Fruit fly (Drosophila melanogaster): ENCODE results near the gene CG14110.

Gene CG14110

DNA sequence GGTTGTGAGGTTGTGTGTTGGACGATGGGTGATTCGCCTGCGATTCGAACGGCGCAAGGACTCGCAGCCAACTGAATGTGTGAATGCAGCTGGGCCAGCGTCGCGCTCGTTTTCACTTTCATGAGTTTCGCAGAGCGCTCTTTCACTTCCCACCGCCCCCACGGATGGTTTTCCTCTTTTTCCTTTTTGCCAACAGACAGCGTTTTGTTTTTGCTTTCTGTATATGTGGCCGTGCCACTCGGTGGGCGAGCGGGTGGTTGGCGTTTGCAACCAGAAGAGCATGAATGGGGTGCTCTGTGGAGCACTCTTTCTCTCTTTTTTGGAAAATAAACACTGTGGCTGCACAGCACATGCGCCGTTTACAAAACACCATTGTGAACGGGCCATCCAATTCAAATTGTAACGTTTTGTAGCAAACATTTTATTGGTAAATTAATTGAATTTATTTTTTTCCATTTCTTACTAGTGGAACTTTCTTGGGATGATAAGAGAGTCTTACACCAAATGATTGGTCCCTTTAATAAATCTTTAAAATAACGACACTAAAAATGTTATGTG lies 50.7 kb downstream of the CG14110 start, which contains the start of gene CG10713 (continued):
- no peak for TF ChIP-seq fkh (GFP tag; optimal IDR thresholded peaks at IDR 0.05)
- TF ChIP-seq pdm3 (GFP tag; optimal IDR thresholded peaks at IDR 0.05), result no peak
- no peak for TF ChIP-seq fd85E (GFP tag; optimal IDR thresholded peaks at IDR 0.05)
- peak; percentile 2 for TF ChIP-seq Sox102F (GFP tag; optimal IDR thresholded peaks at IDR 0.05)
- TF ChIP-seq CG3032 (tag; optimal IDR thresholded peaks at IDR 0.05), result peak; percentile 28
- TF ChIP-seq CG6163 (GFP tag; IDR thresholded peaks at IDR 0.05), result peak; percentile 79
- TF ChIP-seq Eip78C (GFP tag), result peak; percentile 35
- no peak for TF ChIP-seq CG8319 (GFP tag; optimal IDR thresholded peaks at IDR 0.05)
- peak; percentile 41 for TF ChIP-seq spab (GFP tag; optimal IDR thresholded peaks at IDR 0.05)
- no peak for TF ChIP-seq CG4318 (GFP tag; optimal IDR thresholded peaks at IDR 0.05)
- no peak for TF ChIP-seq dsx (GFP tag; optimal IDR thresholded peaks at IDR 0.05; ENCODE audit: poor library complexity, severe bottlenecking)
- TF ChIP-seq CG6808 (GFP tag; optimal IDR thresholded peaks at IDR 0.05), result peak; percentile 62
- peak; percentile 60 for TF ChIP-seq CG10669 (GFP tag; optimal IDR thresholded peaks at IDR 0.05)
- no peak for TF ChIP-seq Blimp-1 (GFP tag; optimal IDR thresholded peaks at IDR 0.05)
- TF ChIP-seq CG8119 (GFP tag; IDR thresholded peaks at IDR 0.05), result peak; percentile 67; the same call in 2 of the 3 replicates
- peak; percentile 65 for TF ChIP-seq CG16779 (tag; optimal IDR thresholded peaks at IDR 0.05)
- TF ChIP-seq CG6276 (GFP tag; optimal IDR thresholded peaks at IDR 0.05), result peak; percentile 76
- TF ChIP-seq CG11902 (GFP tag; optimal IDR thresholded peaks at IDR 0.05), result no peak
- no peak for TF ChIP-seq OdsH (GFP tag; optimal IDR thresholded peaks at IDR 0.05)
- peak; percentile 13 for TF ChIP-seq Sox14 (GFP tag; optimal IDR thresholded peaks at IDR 0.05)
- no peak for TF ChIP-seq fd59A (GFP tag; optimal IDR thresholded peaks at IDR 0.05)
- peak; percentile 60 for TF ChIP-seq CG9139 (GFP tag; optimal IDR thresholded peaks at IDR 0.05)
- no peak for TF ChIP-seq Smox (GFP tag; optimal IDR thresholded peaks at IDR 0.05)
- TF ChIP-seq eg (GFP tag; IDR thresholded peaks at IDR 0.05), result peak; percentile 87
- TF ChIP-seq cyc (GFP tag; optimal IDR thresholded peaks at IDR 0.05), result no peak
- TF ChIP-seq Ets96B (tag; optimal IDR thresholded peaks at IDR 0.05), result peak; percentile 53
- TF ChIP-seq CG3919 (GFP tag; optimal IDR thresholded peaks at IDR 0.05), result peak; percentile 40
- no peak for TF ChIP-seq CG34406 (GFP tag; optimal IDR thresholded peaks at IDR 0.05)
- TF ChIP-seq CG11762 (GFP tag; optimal IDR thresholded peaks at IDR 0.05; ENCODE audit: insufficient read depth), result no peak
- TF ChIP-seq CG1621 (tag; optimal IDR thresholded peaks at IDR 0.05), result peak; percentile 44
- peak; percentile 29 for TF ChIP-seq net (GFP tag; optimal IDR thresholded peaks at IDR 0.05)
- no peak for TF ChIP-seq Eip93F (GFP tag; optimal IDR thresholded peaks at IDR 0.05)
